Worm (Caenorhabditis elegans) whole organism, L4 larva: Measurements from ENCODE around the gene mpz-3.

Experiments used
- F10B5.3 ChIP-seq: sonication (generic microtip); optimal IDR thresholded peaks from 2 replicates; lab custom pipeline; 2016; ENCODE audit warnings: mild to moderate bottlenecking, missing genetic modification characterization, missing compliant biosample characterization
- F37D6.2 ChIP-seq: sonication (generic microtip); optimal IDR thresholded peaks from 2 replicates; lab custom pipeline; 2016; ENCODE audit warnings: mild to moderate bottlenecking, missing genetic modification characterization, missing compliant biosample characterization
- F44E2.7 ChIP-seq: fragments of 200-800 bp; sonication (Bioruptor generic); IDR thresholded peaks from 2 replicates; pipeline ENCODE4 v2.1.2; 2022; ENCODE audit warnings: missing genetic modification characterization, missing compliant biosample characterization
- R02D3.7 ChIP-seq: fragments of 150-350 bp; sonication (generic microtip); optimal IDR thresholded peaks from 3 replicates; lab custom pipeline; 2014; ENCODE audit warnings: missing biosample characterization, missing genetic modification characterization
- T20F7.1 ChIP-seq: fragments of 200-800 bp; sonication (Bioruptor generic); optimal IDR thresholded peaks from 2 replicates; lab custom pipeline; 2018; ENCODE audit warnings: mild to moderate bottlenecking, missing genetic modification characterization, missing compliant biosample characterization
- T26A8.4 ChIP-seq: fragments of 200-800 bp; sonication (Bioruptor generic); IDR thresholded peaks from 2 replicates; pipeline ENCODE4 v1.3.6; 2022; ENCODE audit warnings: missing genetic modification characterization, missing compliant biosample characterization
- aha-1 ChIP-seq: fragments of 150-350 bp; peaks from one replicate; lab custom pipeline; 2014; ENCODE audit warnings: missing biosample characterization, missing genetic modification characterization
- ama-1 ChIP-seq: fragments of 150-350 bp; optimal IDR thresholded peaks from 2 replicates; lab custom pipeline; 2014; ENCODE audit warnings: inconsistent platforms, mixed read lengths
- attf-4 ChIP-seq: sonication (generic microtip); optimal IDR thresholded peaks from 3 replicates; lab custom pipeline; 2017; ENCODE audit warnings: missing biosample characterization, missing genetic modification characterization
- ceh-20 ChIP-seq: fragments of 200-800 bp; sonication (Bioruptor generic); IDR thresholded peaks from 2 replicates; pipeline ENCODE4 v1.3.6; 2022; ENCODE audit warnings: missing genetic modification reagents, missing genetic modification characterization, missing compliant biosample characterization
- ceh-32 ChIP-seq: sonication (generic microtip); optimal IDR thresholded peaks from 2 replicates; lab custom pipeline; 2016; ENCODE audit warnings: mild to moderate bottlenecking, missing genetic modification characterization, missing compliant biosample characterization; ENCODE audit not compliant: poor library complexity
- ceh-44 ChIP-seq: fragments of 200-800 bp; sonication (Bioruptor generic); IDR thresholded peaks from 2 replicates; pipeline ENCODE4 v1.3.6; 2022; ENCODE audit warnings: missing genetic modification reagents, missing genetic modification characterization, missing compliant biosample characterization
- ctbp-1 ChIP-seq: fragments of 200-800 bp; sonication (Bioruptor generic); IDR thresholded peaks from 2 replicates; pipeline ENCODE4 v1.3.6; 2022; ENCODE audit warnings: missing genetic modification reagents, missing genetic modification characterization, missing compliant biosample characterization
- daf-12 ChIP-seq: fragments of 150-350 bp; optimal IDR thresholded peaks from 2 replicates; lab custom pipeline; 2014; ENCODE audit warnings: missing biosample characterization, missing genetic modification reagents, missing genetic modification characterization
- daf-16 ChIP-seq, 3 experiments: sonication (generic microtip); optimal IDR thresholded peaks; 2 replicates each; lab custom pipeline; 2016 to 2017; ENCODE audit warnings: missing genetic modification characterization in 3 of 3, missing genetic modification reagents in 3 of 3, mild to moderate bottlenecking in 2 of 3, missing compliant biosample characterization in 2 of 3, missing biosample characterization in 1 of 3, moderate library complexity in 1 of 3
- dpl-1 ChIP-seq: fragments of 150-350 bp; optimal IDR thresholded peaks from 2 replicates; lab custom pipeline; 2014; ENCODE audit warnings: missing biosample characterization, missing genetic modification reagents, missing genetic modification characterization
- dve-1 ChIP-seq: sonication (generic microtip); optimal IDR thresholded peaks from 2 replicates; lab custom pipeline; 2017; ENCODE audit warnings: antibody characterized with exemption, mild to moderate bottlenecking, missing genetic modification characterization, missing compliant biosample characterization; ENCODE audit not compliant: insufficient read depth
- egl-43 ChIP-seq: fragments of 200-800 bp; sonication (Bioruptor generic); IDR thresholded peaks from 2 replicates; pipeline ENCODE4 v1.3.6; 2022; ENCODE audit warnings: missing genetic modification reagents, missing genetic modification characterization, missing compliant biosample characterization
- fkh-10 ChIP-seq: fragments of 150-350 bp; optimal IDR thresholded peaks from 2 replicates; lab custom pipeline; 2014; ENCODE audit warnings: missing biosample characterization, missing genetic modification reagents, missing genetic modification characterization
- hif-1 ChIP-seq, 2 experiments: sonication (generic microtip); optimal IDR thresholded peaks; 2 replicates each; lab custom pipeline; 2016 to 2017; ENCODE audit warnings: missing compliant biosample characterization in 2 of 2, missing genetic modification characterization in 2 of 2, missing genetic modification reagents in 2 of 2, missing genotype in 2 of 2, mild to moderate bottlenecking in 1 of 2
- hlh-11 ChIP-seq: fragments of 200-800 bp; sonication (Bioruptor generic); optimal IDR thresholded peaks from 2 replicates; lab custom pipeline; 2018; ENCODE audit warnings: mild to moderate bottlenecking, missing genetic modification characterization, missing compliant biosample characterization
- hlh-30 ChIP-seq: sonication (generic microtip); optimal IDR thresholded peaks from 2 replicates; lab custom pipeline; 2017; ENCODE audit warnings: antibody characterized with exemption, mild to moderate bottlenecking, missing genetic modification characterization, missing compliant biosample characterization; ENCODE audit not compliant: insufficient read depth
- hmg-1.1 ChIP-seq: fragments of 200-800 bp; sonication (Bioruptor generic); IDR thresholded peaks from 2 replicates; pipeline ENCODE4 v1.3.6; 2022; ENCODE audit warnings: missing genetic modification reagents, missing genetic modification characterization, missing compliant biosample characterization
- lin-15B ChIP-seq: fragments of 150-350 bp; sonication (generic microtip); optimal IDR thresholded peaks from 3 replicates; lab custom pipeline; 2014; ENCODE audit warnings: missing biosample characterization, missing genetic modification characterization
- lin-38 ChIP-seq: fragments of 200-800 bp; sonication (Bioruptor generic); IDR thresholded peaks from 2 replicates; pipeline ENCODE4 v1.3.6; 2022; ENCODE audit warnings: missing genetic modification reagents, missing genetic modification characterization, missing compliant biosample characterization
- lsy-2 ChIP-seq, 2 experiments: fragments of 150-350 bp in 1 of 2; sonication (generic microtip) in 1 of 2; optimal IDR thresholded peaks; 2 replicates each; lab custom pipeline; 2014 to 2017; ENCODE audit warnings: missing biosample characterization in 2 of 2, missing genetic modification characterization in 2 of 2
- mdl-1 ChIP-seq, 2 experiments: fragments of 150-350 bp in 1 of 2; sonication (generic microtip) in 1 of 2; optimal IDR thresholded peaks; 2 replicates each; lab custom pipeline; 2014 to 2017; ENCODE audit warnings: missing biosample characterization in 2 of 2, missing genetic modification characterization in 2 of 2
- mep-1 ChIP-seq: fragments of 150-350 bp; sonication (generic microtip); optimal IDR thresholded peaks from 3 replicates; lab custom pipeline; 2014; ENCODE audit warnings: missing biosample characterization, missing genetic modification characterization
- mes-2 ChIP-seq: sonication (generic microtip); optimal IDR thresholded peaks from 2 replicates; lab custom pipeline; 2016; ENCODE audit warnings: missing genotype, mild to moderate bottlenecking, missing genetic modification characterization, missing compliant biosample characterization; ENCODE audit not compliant: poor library complexity, severe bottlenecking
- nhr-11 ChIP-seq: fragments of 150-350 bp; optimal IDR thresholded peaks from 2 replicates; lab custom pipeline; 2014; ENCODE audit warnings: missing biosample characterization, missing genetic modification characterization
- nhr-25 ChIP-seq: sonication (generic microtip); optimal IDR thresholded peaks from 2 replicates; lab custom pipeline; 2017; ENCODE audit warnings: missing genetic modification characterization, mild to moderate bottlenecking, missing compliant biosample characterization, antibody characterized with exemption, moderate library complexity, borderline replicate concordance; ENCODE audit not compliant: insufficient read depth
- nhr-28 ChIP-seq: fragments of 150-350 bp; optimal IDR thresholded peaks from 2 replicates; lab custom pipeline; 2014; ENCODE audit warnings: missing biosample characterization, missing genetic modification characterization
- nhr-41 ChIP-seq: fragments of 200-800 bp; sonication (Bioruptor generic); IDR thresholded peaks from 2 replicates; pipeline ENCODE4 v1.3.6; 2022; ENCODE audit warnings: missing genetic modification reagents, missing genetic modification characterization, missing compliant biosample characterization
- nhr-42 ChIP-seq: fragments of 200-800 bp; sonication (Bioruptor generic); IDR thresholded peaks from 2 replicates; pipeline ENCODE4 v1.3.6; 2022; ENCODE audit warnings: missing genetic modification characterization, missing compliant biosample characterization
- nhr-6 ChIP-seq: fragments of 150-350 bp; optimal IDR thresholded peaks from 2 replicates; lab custom pipeline; 2014; ENCODE audit warnings: missing biosample characterization, missing genetic modification characterization
- nhr-76 ChIP-seq: fragments of 150-350 bp; optimal IDR thresholded peaks from 2 replicates; lab custom pipeline; 2014; ENCODE audit warnings: missing biosample characterization, missing genetic modification characterization
- pha-4 ChIP-seq, 2 experiments: fragments of 150-350 bp in 1 of 2; fragments of 200-800 bp in 1 of 2; sonication (Bioruptor generic) in 1 of 2; IDR thresholded peaks in 1 of 2; optimal IDR thresholded peaks in 1 of 2; 2 replicates each; pipeline versions ENCODE4 v1.3.6 to Lab custom; 2014 to 2022; ENCODE audit warnings: missing genetic modification characterization in 2 of 2, missing genetic modification reagents in 2 of 2, missing biosample characterization in 1 of 2, missing compliant biosample characterization in 1 of 2
- php-3 ChIP-seq: fragments of 200-800 bp; sonication (Bioruptor generic); IDR thresholded peaks from 2 replicates; pipeline ENCODE4 v1.3.6; 2022; ENCODE audit warnings: missing genetic modification reagents, missing genetic modification characterization, missing compliant biosample characterization
- spr-1 ChIP-seq: sonication (generic microtip); optimal IDR thresholded peaks from 2 replicates; lab custom pipeline; 2016; ENCODE audit warnings: mild to moderate bottlenecking, missing genetic modification characterization, missing compliant biosample characterization
- unc-130 ChIP-seq: sonication (generic microtip); optimal IDR thresholded peaks from 2 replicates; lab custom pipeline; 2016; ENCODE audit warnings: missing genetic modification reagents, missing genetic modification characterization, missing compliant biosample characterization
- unc-62 ChIP-seq, 3 experiments: fragments of 150-350 bp in 1 of 3; sonication (generic microtip); optimal IDR thresholded peaks in 2 of 3; peaks in 1 of 3; 1 replicate in 1 of 3; 2 replicates in 2 of 3; lab custom pipeline; 2014 to 2017; ENCODE audit warnings: missing biosample characterization in 3 of 3, missing genetic modification characterization in 3 of 3, missing genetic modification reagents in 3 of 3, missing genotype in 1 of 3
- zag-1 ChIP-seq: fragments of 150-350 bp; optimal IDR thresholded peaks from 2 replicates; lab custom pipeline; 2014; ENCODE audit warnings: missing biosample characterization, missing genetic modification characterization
- zip-11 ChIP-seq: fragments of 200-800 bp; sonication (Bioruptor generic); IDR thresholded peaks from 2 replicates; pipeline ENCODE4 v1.3.6; 2022; ENCODE audit warnings: missing genetic modification characterization, missing compliant biosample characterization

mpz-3 gene

DNA sequence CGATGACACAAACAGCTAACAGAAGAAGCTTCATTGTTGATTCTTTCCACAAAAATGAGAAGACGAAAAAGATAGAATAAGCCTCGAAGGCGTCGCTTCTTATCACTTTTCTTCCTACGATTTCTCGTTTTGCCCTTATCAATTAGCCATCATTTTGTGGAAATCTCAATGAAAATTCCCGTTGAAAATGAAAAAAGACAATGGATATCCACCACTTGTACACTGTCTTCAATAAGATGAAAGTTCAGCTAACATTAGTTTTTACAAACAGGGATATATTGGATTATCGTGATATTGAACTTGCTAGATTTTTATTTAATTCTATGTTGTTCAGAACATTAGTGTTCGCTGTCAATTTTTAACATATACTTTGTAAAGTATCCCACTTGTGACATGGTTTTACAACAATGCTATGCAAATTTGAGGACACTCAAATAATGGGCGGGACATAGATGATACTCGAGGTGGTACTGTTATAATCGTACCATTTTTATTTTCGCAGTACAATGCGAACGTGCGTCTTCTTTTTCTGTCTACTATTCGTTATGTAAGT lies 1.5 kb upstream of the mpz-3 start, which contains the start of the genes F18C5.5 and F18C5.9:
Gene F18C5.5 (minus strand): TSS at position 101 of the 553 bp plus-strand sequence.
Gene F18C5.9 (plus strand): TSS at position 503 of the 553 bp plus-strand sequence.
- no peak for TF ChIP-seq nhr-76 (tag; lab: Kevin White, UChicago)
- TF ChIP-seq egl-43 (GFP tag; lab: Robert Waterston, UW), result no peak
- no peak for TF ChIP-seq zip-11 (GFP tag; lab: Robert Waterston, UW)
- no peak for TF ChIP-seq F44E2.7 (GFP tag; lab: Robert Waterston, UW)
- no peak for TF ChIP-seq aha-1 (tag; lab: Kevin White, UChicago)

DNA sequence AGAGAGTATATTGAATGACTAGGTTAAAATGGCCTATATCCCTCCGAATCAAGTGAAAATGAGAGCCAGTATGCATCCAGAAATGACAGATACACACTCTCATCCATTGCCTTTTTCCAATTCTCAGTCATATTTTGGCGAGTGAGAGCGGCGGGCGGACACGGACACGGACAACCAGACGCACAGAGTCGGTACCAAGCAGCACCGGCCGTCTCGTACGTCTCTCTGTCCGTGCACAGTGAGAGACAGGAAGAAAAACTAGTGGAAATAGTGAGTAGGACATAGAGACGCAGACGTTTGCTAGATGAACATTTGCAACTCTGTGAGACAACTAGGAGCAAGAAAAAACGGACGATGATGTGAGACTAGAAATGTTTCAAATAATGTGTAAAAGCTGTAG lies 2.0 kb downstream of the mpz-3 start:
- TF ChIP-seq hlh-30 (tag; lab: Kevin White, UChicago), result no peak
- no peak for TF ChIP-seq fkh-10
- TF ChIP-seq T26A8.4, result peak; percentile 35; the same call in 1 of the 2 replicates
- TF ChIP-seq zag-1 (tag; lab: Kevin White, UChicago), result no peak
- no peak for TF ChIP-seq lin-38 (GFP tag; lab: Robert Waterston, UW)
- peak; percentile 53 for TF ChIP-seq mep-1 (tag; lab: Kevin White, UChicago)
- TF ChIP-seq mdl-1 (tag; optimal IDR thresholded peaks at IDR 0.05; lab: Kevin White, UChicago), result peak in 1 of 2 experiments; percentile 27
- TF ChIP-seq hif-1 (tag; optimal IDR thresholded peaks at IDR 0.05; lab: Kevin White, UChicago), result peak in 1 of 2 experiments; percentile 7
- TF ChIP-seq mes-2 (tag; lab: Kevin White, UChicago), result peak; percentile 31
- TF ChIP-seq nhr-28 (tag; lab: Kevin White, UChicago), result no peak
- no peak for TF ChIP-seq daf-16 (GFP tag; optimal IDR thresholded peaks at IDR 0.05; lab: Kevin White, UChicago)
- peak; percentile 22 for TF ChIP-seq daf-16 (tag; optimal IDR thresholded peaks at IDR 0.05; lab: Kevin White, UChicago)
- peak; percentile 49; the same call in 1 of the 2 replicates for TF ChIP-seq ctbp-1 (GFP tag; lab: Robert Waterston, UW)
- no peak for TF ChIP-seq pha-4 (GFP tag; IDR thresholded peaks at IDR 0.05; lab: Robert Waterston, UW)
- TF ChIP-seq pha-4 (tag; optimal IDR thresholded peaks at IDR 0.05; lab: Kevin White, UChicago), result no peak
- peak; percentile 72 for TF ChIP-seq hlh-11 (tag; lab: Kevin White, UChicago)
- no peak for TF ChIP-seq R02D3.7 (tag; lab: Kevin White, UChicago)
- peak in 1 of 2 experiments; percentile 13 for TF ChIP-seq unc-62 (GFP tag; optimal IDR thresholded peaks at IDR 0.05 in 1 of 2; lab: Kevin White, UChicago)
- no peak for TF ChIP-seq unc-62 (tag; optimal IDR thresholded peaks at IDR 0.05; lab: Kevin White, UChicago)
- peak in 1 of 2 experiments; percentile 27 for TF ChIP-seq lsy-2 (tag; optimal IDR thresholded peaks at IDR 0.05; lab: Kevin White, UChicago)
- peak; percentile 43 for TF ChIP-seq dve-1 (tag; lab: Kevin White, UChicago)
- TF ChIP-seq nhr-25 (tag; lab: Kevin White, UChicago), result no peak
- no peak for TF ChIP-seq F10B5.3 (tag; lab: Kevin White, UChicago)
- no peak for TF ChIP-seq nhr-6 (tag; lab: Kevin White, UChicago)
- TF ChIP-seq daf-12 (tag; lab: Kevin White, UChicago), result no peak
- TF ChIP-seq T20F7.1 (GFP tag; lab: Kevin White, UChicago), result no peak
- peak; percentile 78 for TF ChIP-seq hmg-1.1 (GFP tag; lab: Robert Waterston, UW)
- peak; percentile 27 for TF ChIP-seq F37D6.2 (tag; lab: Kevin White, UChicago)
- no peak for TF ChIP-seq dpl-1 (GFP tag; lab: Kevin White, UChicago)
- no peak for TF ChIP-seq php-3 (GFP tag; lab: Robert Waterston, UW)

DNA sequence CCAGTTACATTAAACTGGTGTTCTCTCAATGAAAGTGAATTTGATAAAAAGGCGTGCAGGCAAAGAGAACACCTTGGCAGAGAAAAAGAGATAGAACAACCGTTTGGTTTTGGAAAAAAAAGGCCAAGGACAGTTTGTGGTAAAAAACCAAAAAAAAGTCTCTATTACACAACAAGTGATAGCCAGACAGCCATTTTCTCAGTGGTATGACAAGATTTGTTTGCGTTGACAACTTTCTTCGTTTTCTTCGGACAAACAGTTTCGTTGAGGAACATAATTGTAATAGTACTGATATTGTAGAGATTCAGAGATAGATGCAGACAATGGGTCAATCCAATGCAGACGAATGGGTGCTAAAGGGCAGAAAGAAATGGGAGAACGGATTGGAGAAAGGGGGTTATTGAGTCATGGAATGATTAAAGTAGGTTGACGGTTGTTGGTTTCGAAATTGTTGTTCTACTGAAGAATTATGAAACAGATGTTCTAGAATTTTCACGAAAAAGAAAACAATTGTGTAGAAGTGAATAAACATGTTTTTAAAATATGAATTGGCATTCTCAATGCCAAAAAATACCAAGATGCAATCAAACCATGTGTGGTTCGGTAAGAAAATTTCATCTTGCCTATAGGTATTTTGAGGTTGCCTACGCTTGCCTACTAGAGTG lies 2.9 kb downstream of the mpz-3 start:
- TF ChIP-seq nhr-76 (tag; lab: Kevin White, UChicago) (no peak), mdl-1 (tag; optimal IDR thresholded peaks at IDR 0.05; lab: Kevin White, UChicago) (peak in 1 of 2 experiments; percentile 54), nhr-42 (GFP tag; lab: Robert Waterston, UW) (no peak), lin-15B (no peak), mes-2 (tag; lab: Kevin White, UChicago) (no peak), ama-1 (lab: Kevin White, UChicago) (peak; percentile 10), attf-4 (tag; lab: Kevin White, UChicago) (no peak), unc-130 (GFP tag; lab: Kevin White, UChicago) (no peak), dve-1 (tag; lab: Kevin White, UChicago) (peak; percentile 27), nhr-11 (tag; lab: Kevin White, UChicago) (no peak), ceh-32 (tag; lab: Kevin White, UChicago) (no peak), spr-1 (tag; lab: Kevin White, UChicago) (no peak), nhr-41 (no peak), F10B5.3 (tag; lab: Kevin White, UChicago) (no peak), ceh-20 (GFP tag; lab: Robert Waterston, UW) (no peak), ceh-44 (no peak)
